Worm (Caenorhabditis elegans) whole organism, mixed stage, embryonic: ENCODE results near the gene F21D9.4.

ENCODE experiments used
- elt-3 ChIP-seq: fragments of 150-350 bp; optimal IDR thresholded peaks from 2 replicates; lab custom pipeline; 2014; ENCODE audit warnings: missing biosample characterization, missing genetic modification characterization
- flh-1 ChIP-seq: fragments of 200-800 bp; sonication (Bioruptor generic); optimal IDR thresholded peaks from 2 replicates; lab custom pipeline; 2018; ENCODE audit warnings: mild to moderate bottlenecking, missing genetic modification characterization, moderate library complexity, missing compliant biosample characterization
- lsy-2 ChIP-seq: fragments of 150-350 bp; optimal IDR thresholded peaks from 2 replicates; lab custom pipeline; 2014; ENCODE audit warnings: missing biosample characterization, missing genetic modification characterization
- mep-1 ChIP-seq: fragments of 150-350 bp; optimal IDR thresholded peaks from 2 replicates; lab custom pipeline; 2017; ENCODE audit warnings: missing biosample characterization, missing genetic modification reagents, missing genetic modification characterization, inconsistent platforms
- nhr-12 ChIP-seq: fragments of 150-350 bp; optimal IDR thresholded peaks from 2 replicates; lab custom pipeline; 2014; ENCODE audit warnings: missing biosample characterization, missing genetic modification characterization
- nhr-237 ChIP-seq: fragments of 150-350 bp; optimal IDR thresholded peaks from 2 replicates; lab custom pipeline; 2014; ENCODE audit warnings: missing biosample characterization, missing genetic modification characterization
- nhr-28 ChIP-seq: fragments of 150-350 bp; optimal IDR thresholded peaks from 2 replicates; lab custom pipeline; 2014; ENCODE audit warnings: missing biosample characterization, missing genetic modification characterization
- nhr-76 ChIP-seq: sonication (generic microtip); optimal IDR thresholded peaks from 2 replicates; lab custom pipeline; 2017; ENCODE audit warnings: missing biosample characterization, missing genetic modification characterization
- pha-4 ChIP-seq: fragments of 150-350 bp; optimal IDR thresholded peaks from 2 replicates; lab custom pipeline; 2018; ENCODE audit warnings: missing biosample characterization, missing genetic modification reagents, missing genetic modification characterization
- snpc-4 ChIP-seq: fragments of 150-350 bp; optimal IDR thresholded peaks from 2 replicates; lab custom pipeline; 2014; ENCODE audit warnings: missing biosample characterization, missing genetic modification characterization
- unc-39 ChIP-seq: fragments of 150-350 bp; optimal IDR thresholded peaks from 2 replicates; lab custom pipeline; 2014; ENCODE audit warnings: missing biosample characterization, missing genetic modification characterization
- unc-62 ChIP-seq: fragments of 150-350 bp; optimal IDR thresholded peaks from 2 replicates; lab custom pipeline; 2014; ENCODE audit warnings: missing biosample characterization, missing genetic modification reagents, missing genetic modification characterization

- TF ChIP-seq nhr-237 (no peak), lsy-2 (tag; lab: Kevin White, UChicago) (no peak), pha-4 (tag; lab: Kevin White, UChicago) (no peak), mep-1 (tag; lab: Kevin White, UChicago) (no peak), unc-39 (tag; lab: Kevin White, UChicago) (peak; percentile 3), snpc-4 (no peak), unc-62 (GFP tag; lab: Kevin White, UChicago) (no peak), nhr-28 (tag; lab: Kevin White, UChicago) (no peak), nhr-12 (tag; lab: Kevin White, UChicago) (no peak), nhr-76 (tag; lab: Kevin White, UChicago) (no peak), flh-1 (GFP tag; lab: Kevin White, UChicago) (no peak), elt-3 (tag; lab: Kevin White, UChicago) (no peak)
Observed at ce11 chrV:19231167-19231566, 22.5 kb upstream of the F21D9.4 start.
